Fruit fly (Drosophila melanogaster) whole organism, larva: ENCODE data around the gene Tsp5D.

Source experiments
- noc ChIP-seq: fragments of 200-800 bp; sonication (Bioruptor generic); optimal IDR thresholded peaks from 3 replicates; lab custom pipeline; 2019; ENCODE audit warnings: missing biosample characterization, mild to moderate bottlenecking, missing genetic modification characterization, moderate library complexity

The Tsp5D gene

dm6 chrX:6030010-6030409 is 44.6 kb downstream of the Tsp5D start:
- no peak for TF ChIP-seq noc

DNA sequence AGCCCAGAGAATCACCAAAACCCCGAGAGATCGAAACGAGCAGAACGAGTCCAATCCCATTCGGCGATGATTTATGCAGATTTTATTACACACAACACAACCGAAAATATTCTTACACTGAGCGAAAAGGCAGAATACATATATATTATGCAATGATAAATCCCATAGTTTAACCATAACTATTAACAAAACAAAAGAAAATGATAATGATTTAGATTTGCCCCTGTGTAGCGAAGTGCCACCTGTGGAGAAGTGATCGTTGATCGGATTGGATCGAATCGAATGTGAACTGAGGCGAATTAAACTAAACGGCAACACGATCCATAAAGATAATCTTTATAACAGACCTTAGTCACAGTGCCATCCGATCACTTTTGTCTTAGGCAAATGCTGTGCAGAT is 45.6 kb downstream of the Tsp5D start:
- TF ChIP-seq noc, result no peak

DNA sequence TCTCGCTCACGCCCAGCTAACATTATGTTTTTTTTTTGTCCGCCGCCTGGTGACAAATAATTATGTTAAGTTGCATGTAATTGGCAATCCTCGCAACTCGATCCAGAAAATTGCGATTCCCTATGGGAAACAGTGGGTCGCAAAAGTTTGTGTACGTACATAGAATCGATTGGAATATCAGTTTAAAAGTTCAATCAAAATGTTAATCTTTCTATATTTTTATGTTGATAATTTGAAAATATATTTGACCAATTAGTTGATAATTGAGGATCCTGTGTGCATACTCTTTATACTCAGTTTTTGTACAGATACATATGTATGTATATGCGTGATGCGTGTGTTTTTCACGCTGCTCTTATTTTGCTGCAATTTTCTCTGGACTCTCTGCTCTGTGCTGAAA is 46.8 kb downstream of the Tsp5D start:
- no peak for TF ChIP-seq noc

DNA sequence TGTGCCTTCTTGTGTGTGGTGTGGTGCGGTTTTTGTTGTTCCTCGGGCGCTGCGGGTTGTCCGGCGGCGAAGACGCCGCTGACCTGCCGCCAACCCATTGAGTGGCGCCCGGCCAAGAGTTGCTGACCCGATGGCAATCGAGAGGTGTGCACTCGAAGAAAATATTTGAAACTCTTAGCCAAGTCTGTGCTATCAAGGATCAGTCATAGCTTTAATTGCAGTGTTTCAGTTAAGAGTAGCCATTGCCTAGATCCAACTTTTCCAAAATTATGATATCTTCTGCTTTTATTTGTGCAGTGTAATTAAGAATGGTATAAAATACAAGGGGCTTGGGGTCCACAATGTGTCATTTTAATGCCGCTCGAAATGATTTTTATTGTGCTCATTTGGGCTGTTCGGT is 50.0 kb downstream of the Tsp5D start:
- no peak for TF ChIP-seq noc

DNA sequence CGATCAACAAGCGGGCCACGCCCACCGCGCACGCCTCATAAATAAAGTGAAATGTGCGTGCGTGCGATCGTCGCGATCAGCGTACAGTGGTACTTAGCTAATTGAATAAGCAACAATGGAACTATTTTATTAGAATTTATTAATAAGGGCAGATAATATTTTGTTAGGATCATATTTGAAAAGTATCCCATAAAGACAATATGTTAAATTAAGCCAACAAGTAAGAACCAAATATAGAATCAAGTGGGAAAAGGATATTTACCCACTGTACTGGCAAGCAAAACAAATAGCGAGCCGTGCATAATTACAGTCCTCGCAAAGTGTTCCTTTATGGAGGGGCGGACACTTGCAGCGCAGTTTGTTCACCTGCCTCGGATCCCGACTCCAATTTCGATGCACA is 52.6 kb downstream of the Tsp5D start:
- no peak for TF ChIP-seq noc

DNA sequence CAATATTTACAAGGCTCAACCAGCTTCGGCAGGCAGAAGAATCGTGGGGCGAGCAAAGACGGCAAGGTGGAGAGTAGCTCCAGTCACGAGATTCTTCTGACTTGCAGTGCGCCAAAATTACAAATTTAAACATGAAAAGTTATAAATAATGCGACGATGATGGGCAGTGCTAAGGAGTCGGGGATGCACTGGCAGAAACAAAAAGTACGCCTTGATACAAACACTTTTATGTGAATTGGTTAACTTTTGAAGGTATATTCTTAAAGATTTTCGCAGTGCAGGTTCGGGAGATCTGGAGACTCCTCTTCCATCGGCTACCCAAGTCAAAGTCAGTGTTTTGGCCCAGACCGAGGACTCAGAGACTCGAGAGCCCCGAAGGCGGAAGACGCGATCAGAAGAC is 53.2 kb downstream of the Tsp5D start:
- no peak for TF ChIP-seq noc

- TF ChIP-seq noc, result no peak
Observed at dm6 chrX:6020254-6020653, 54.4 kb downstream of the Tsp5D start.
